Fruit fly (Drosophila melanogaster) whole organism, prepupa: ENCODE measurements around the gene obst-I.

Experiments
- CG15336 ChIP-seq: fragments of 200-800 bp; sonication (Bioruptor generic); IDR thresholded peaks from 2 replicates; pipeline ENCODE4 v1.3.6; 2022; ENCODE audit warnings: missing biosample characterization, missing genetic modification characterization
- CG1621 ChIP-seq: fragments of 200-800 bp; sonication (Bioruptor generic); optimal IDR thresholded peaks from 3 replicates; lab custom pipeline; 2018; ENCODE audit warnings: missing biosample characterization, mild to moderate bottlenecking, missing genetic modification characterization
- CG31627 ChIP-seq: fragments of 200-800 bp; sonication (Bioruptor generic); optimal IDR thresholded peaks from 3 replicates; lab custom pipeline; 2016; ENCODE audit warnings: missing biosample characterization, missing genetic modification characterization
- Eip75B ChIP-seq: fragments of 200-800 bp; sonication (Bioruptor generic); optimal IDR thresholded peaks from 3 replicates; lab custom pipeline; 2016; ENCODE audit warnings: missing biosample characterization, missing genetic modification characterization
- Eip93F ChIP-seq: fragments of 200-800 bp; sonication (Bioruptor generic); optimal IDR thresholded peaks from 2 replicates; lab custom pipeline; 2016; ENCODE audit warnings: missing biosample characterization, mild to moderate bottlenecking, missing genetic modification characterization
- Sox102F ChIP-seq: fragments of 200-800 bp; sonication (Bioruptor generic); optimal IDR thresholded peaks from 2 replicates; lab custom pipeline; 2016; ENCODE audit warnings: missing biosample characterization, mild to moderate bottlenecking, missing genetic modification characterization
- cyc ChIP-seq: fragments of 200-800 bp; sonication (Bioruptor generic); optimal IDR thresholded peaks from 3 replicates; lab custom pipeline; 2016; ENCODE audit warnings: missing biosample characterization, missing genetic modification characterization
- dsx ChIP-seq: fragments of 200-800 bp; optimal IDR thresholded peaks from 3 replicates; lab custom pipeline; 2019; ENCODE audit warnings: missing biosample characterization, mild to moderate bottlenecking, missing genetic modification characterization, moderate library complexity; ENCODE audit not compliant: poor library complexity, severe bottlenecking
- eg ChIP-seq: fragments of 200-800 bp; sonication (Bioruptor generic); IDR thresholded peaks from 3 replicates; pipeline ENCODE4 v1.3.6; 2022; ENCODE audit warnings: missing biosample characterization, missing genetic modification characterization
- lz ChIP-seq: fragments of 200-800 bp; sonication (Bioruptor generic); optimal IDR thresholded peaks from 3 replicates; lab custom pipeline; 2016; ENCODE audit warnings: missing biosample characterization, missing genetic modification characterization
- salr ChIP-seq, 2 experiments: fragments of 200-800 bp; sonication (Bioruptor generic); optimal IDR thresholded peaks; 3 replicates each; lab custom pipeline; 2016 to 2018; ENCODE audit warnings: missing biosample characterization in 2 of 2, missing genetic modification characterization in 2 of 2, mild to moderate bottlenecking in 1 of 2
- spab ChIP-seq: fragments of 200-800 bp; sonication (Bioruptor generic); optimal IDR thresholded peaks from 2 replicates; lab custom pipeline; 2017; ENCODE audit warnings: missing biosample characterization, mild to moderate bottlenecking, missing genetic modification characterization, missing genetic modification reagents
- topi ChIP-seq: fragments of 200-800 bp; sonication (Bioruptor generic); optimal IDR thresholded peaks from 3 replicates; lab custom pipeline; 2016; ENCODE audit warnings: missing biosample characterization, missing genetic modification characterization

dm6 chr3L:2265692-2266444, 1.8 kb upstream of the obst-I start, which contains the start of the genes ecd and CG13806:
- no peak for TF ChIP-seq CG15336 (GFP tag; lab: Robert Waterston, UW)
- TF ChIP-seq lz (GFP tag; lab: Kevin White, UChicago), result peak; percentile 30
- peak; percentile 2 for TF ChIP-seq cyc (GFP tag; lab: Kevin White, UChicago)
- TF ChIP-seq CG31627 (GFP tag; lab: Kevin White, UChicago), result peak; percentile 18
- TF ChIP-seq salr (GFP tag; optimal IDR thresholded peaks at IDR 0.05; lab: Kevin White, UChicago), result no peak
- TF ChIP-seq eg (GFP tag; lab: Robert Waterston, UW), result peak; percentile 36; the same call in 1 of the 3 replicates
- no peak for TF ChIP-seq Sox102F (GFP tag; lab: Kevin White, UChicago)
- TF ChIP-seq Eip75B (GFP tag; lab: Kevin White, UChicago), result no peak
- no peak for TF ChIP-seq CG1621 (tag; lab: Kevin White, UChicago)
- no peak for TF ChIP-seq spab (GFP tag; lab: Kevin White, UChicago)
- TF ChIP-seq Eip93F, result no peak
- TF ChIP-seq topi (GFP tag; lab: Kevin White, UChicago), result no peak
- TF ChIP-seq dsx (GFP tag; lab: Kevin White, UChicago), result no peak
